Worm (Caenorhabditis elegans): ENCODE data around the gene K09C6.9.
"Not testable (repeated sequence)": the region's sequence is repeated elsewhere in the genome, so short reads cannot be mapped to it uniquely, and the experiment has no call there.

Gene K09C6.9

ce11 chrV:852184-852583 is 2.7 kb downstream of the K09C6.9 start, which contains the start of gene K09C6.3:
Gene K09C6.3 (plus strand): TSS chrV:852484.
- TF ChIP-seq nhr-10 (tag; optimal IDR thresholded peaks at IDR 0.05) (no peak), ceh-82 (tag; optimal IDR thresholded peaks at IDR 0.05) (no peak), nhr-11 (tag; optimal IDR thresholded peaks at IDR 0.05) (no peak), unc-39 (tag; optimal IDR thresholded peaks at IDR 0.05) (no peak), lsy-2 (tag; optimal IDR thresholded peaks at IDR 0.05) (no peak), mbf-1 (tag; optimal IDR thresholded peaks at IDR 0.05) (no peak)

- TF ChIP-seq lin-39 (tag; optimal IDR thresholded peaks at IDR 0.05) (no peak), ama-1 (optimal IDR thresholded peaks at IDR 0.05) (no peak), nhr-23 (tag; optimal IDR thresholded peaks at IDR 0.05) (no peak), F13H6.1 (tag; optimal IDR thresholded peaks at IDR 0.05) (no peak), ztf-11 (tag; optimal IDR thresholded peaks at IDR 0.05) (no peak), ceh-16 (tag; optimal IDR thresholded peaks at IDR 0.05) (no peak), egl-27 (tag; optimal IDR thresholded peaks at IDR 0.05) (no peak), unc-62 (GFP tag; optimal IDR thresholded peaks at IDR 0.05) (no peak), nhr-25 (tag; optimal IDR thresholded peaks at IDR 0.05) (no peak), lsy-2 (tag; optimal IDR thresholded peaks at IDR 0.05) (no peak)
These were observed 5.4 kb downstream of the K09C6.9 start, which contains the start of gene srbc-12 for ce11 chrV:849512-849911. Gene srbc-12 (plus strand): TSS chrV:849812.

- TF ChIP-seq blmp-1 (tag; optimal IDR thresholded peaks at IDR 0.05; ENCODE audit: insufficient read depth) (no peak), sem-4 (tag; optimal IDR thresholded peaks at IDR 0.05) (no peak), elt-3 (tag; optimal IDR thresholded peaks at IDR 0.05) (no peak), ceh-16 (tag; optimal IDR thresholded peaks at IDR 0.05) (no peak), nhr-21 (tag; optimal IDR thresholded peaks at IDR 0.05) (no peak)
These were observed 5.8 kb downstream of the K09C6.9 start for ce11 chrV:849042-849441.

ce11 chrV:847521-847920 is 7.3 kb downstream of the K09C6.9 start, which contains the start of gene srbc-13:
Gene srbc-13 (plus strand): TSS chrV:847821.
- no peak for TF ChIP-seq peb-1 (tag; optimal IDR thresholded peaks at IDR 0.05)
- TF ChIP-seq ZK546.5 (tag; optimal IDR thresholded peaks at IDR 0.05), result no peak
- no peak for TF ChIP-seq sem-4 (tag; optimal IDR thresholded peaks at IDR 0.05)
- TF ChIP-seq egl-27 (tag; optimal IDR thresholded peaks at IDR 0.05), result no peak
- TF ChIP-seq Y55F3AM.14 (GFP tag; optimal IDR thresholded peaks at IDR 0.05), result no peak
- no peak for TF ChIP-seq mdl-1 (tag; optimal IDR thresholded peaks at IDR 0.05)
- TF ChIP-seq lin-13 (GFP tag; optimal IDR thresholded peaks at IDR 0.05), result no peak
- TF ChIP-seq C34F6.9 (tag; optimal IDR thresholded peaks at IDR 0.05), result no peak
- TF ChIP-seq mab-5 (tag; optimal IDR thresholded peaks at IDR 0.05), result no peak
- no peak for TF ChIP-seq nhr-12 (tag; optimal IDR thresholded peaks at IDR 0.05)

- not testable (repeated sequence) for TF ChIP-seq ceh-82, nhr-129, egl-27 (tag; optimal IDR thresholded peaks at IDR 0.05)
These were observed 11.7 kb downstream of the K09C6.9 start, which contains the start of gene K09C6.8 for ce11 chrV:843118-843517. Gene K09C6.8 (minus strand): TSS chrV:843218.

ce11 chrV:842611-843010 is 12.3 kb downstream of the K09C6.9 start:
- no peak for TF ChIP-seq snpc-4 (tag; optimal IDR thresholded peaks at IDR 0.05)
- TF ChIP-seq aly-2 (tag; optimal IDR thresholded peaks at IDR 0.05), result no peak
- TF ChIP-seq nhr-77 (tag; optimal IDR thresholded peaks at IDR 0.05), result no peak
- no peak for TF ChIP-seq mab-5 (tag; optimal IDR thresholded peaks at IDR 0.05)
- no peak for TF ChIP-seq mdl-1 (tag; optimal IDR thresholded peaks at IDR 0.05)
- no peak for TF ChIP-seq ceh-16 (tag; optimal IDR thresholded peaks at IDR 0.05)
- TF ChIP-seq unc-55 (GFP tag; optimal IDR thresholded peaks at IDR 0.05), result no peak
- TF ChIP-seq sma-3 (GFP tag; optimal IDR thresholded peaks at IDR 0.05), result no peak
- TF ChIP-seq nhr-11 (tag; optimal IDR thresholded peaks at IDR 0.05), result no peak
- no peak for TF ChIP-seq F13H6.1 (tag; optimal IDR thresholded peaks at IDR 0.05)
- TF ChIP-seq R02D3.7 (tag; optimal IDR thresholded peaks at IDR 0.05), result no peak
- TF ChIP-seq lsy-2 (tag; optimal IDR thresholded peaks at IDR 0.05), result no peak
- TF ChIP-seq ceh-82 (tag; optimal IDR thresholded peaks at IDR 0.05), result no peak
- TF ChIP-seq lin-39 (tag; optimal IDR thresholded peaks at IDR 0.05), result no peak
- TF ChIP-seq unc-39 (tag; optimal IDR thresholded peaks at IDR 0.05), result no peak
- no peak for TF ChIP-seq ama-1 (optimal IDR thresholded peaks at IDR 0.05)
- TF ChIP-seq ztf-1 (GFP tag; conservative IDR thresholded peaks at IDR 0.05), result no peak
- TF ChIP-seq sem-4 (tag; optimal IDR thresholded peaks at IDR 0.05), result no peak
- TF ChIP-seq nhr-12 (tag; optimal IDR thresholded peaks at IDR 0.05), result no peak
